Worm (Caenorhabditis elegans) whole organism, dauer: ENCODE data around the gene nep-12.

Source experiments
- unc-62 ChIP-seq: sonication (generic microtip); optimal IDR thresholded peaks from 2 replicates; lab custom pipeline; 2017; ENCODE audit warnings: missing biosample characterization, missing genetic modification reagents, missing genetic modification characterization

The nep-12 gene

ce11 chrII:4791272-4791671 is 6.9 kb upstream of the nep-12 start, which contains the start of gene F26G1.1:
Gene F26G1.1, plus strand, starts transcription at chrII:4791618.
- TF ChIP-seq unc-62 (GFP tag; lab: Kevin White, UChicago) = no peak

ce11 chrII:4790687-4791086 is 6.4 kb upstream of the nep-12 start:
- no peak for TF ChIP-seq unc-62 (GFP tag; lab: Kevin White, UChicago)

ce11 chrII:4789835-4790343 is 5.6 kb upstream of the nep-12 start, which contains the start of gene F26G1.15:
Gene F26G1.15, plus strand, starts transcription at chrII:4790293.
- TF ChIP-seq unc-62 (GFP tag; lab: Kevin White, UChicago) = no peak

- TF ChIP-seq unc-62 (GFP tag; lab: Kevin White, UChicago) = no peak
These were observed 1.8 kb upstream of the nep-12 start, which contains the start of gene msp-3 for ce11 chrII:4786181-4786580. Gene msp-3, minus strand, starts transcription at chrII:4786281.

- no peak for TF ChIP-seq unc-62 (GFP tag; lab: Kevin White, UChicago)
These were observed 4.6 kb downstream of the nep-12 start for ce11 chrII:4779753-4780152.

- no peak for TF ChIP-seq unc-62 (GFP tag; lab: Kevin White, UChicago)
These were observed 7.4 kb downstream of the nep-12 start, which contains the start of gene F26G1.11 for ce11 chrII:4776933-4777332. Gene F26G1.11, plus strand, starts transcription at chrII:4777137.

- TF ChIP-seq unc-62 (GFP tag; lab: Kevin White, UChicago) = no peak
These were observed 8.5 kb downstream of the nep-12 start for ce11 chrII:4775802-4776201.

ce11 chrII:4773891-4774432 is 10.4 kb downstream of the nep-12 start, which contains the start of the genes F26G1.9 and F26G1.10:
Gene F26G1.9, minus strand, starts transcription at chrII:4773991.
Gene F26G1.10, plus strand, starts transcription at chrII:4774382.
- TF ChIP-seq unc-62 (GFP tag; lab: Kevin White, UChicago) = no peak

ce11 chrII:4772441-4772840 is 11.9 kb downstream of the nep-12 start:
- no peak for TF ChIP-seq unc-62 (GFP tag; lab: Kevin White, UChicago)

- no peak for TF ChIP-seq unc-62 (GFP tag; lab: Kevin White, UChicago)
These were observed 13.1 kb downstream of the nep-12 start, which contains the start of gene F26G1.5 for ce11 chrII:4771282-4771681. Gene F26G1.5, minus strand, starts transcription at chrII:4771382.

ce11 chrII:4769886-4770285 is 14.4 kb downstream of the nep-12 start:
- TF ChIP-seq unc-62 (GFP tag; lab: Kevin White, UChicago) = no peak

- no peak for TF ChIP-seq unc-62 (GFP tag; lab: Kevin White, UChicago)
These were observed 15.2 kb downstream of the nep-12 start for ce11 chrII:4769096-4769495.

- TF ChIP-seq unc-62 (GFP tag; lab: Kevin White, UChicago) = no peak
These were observed 16.7 kb downstream of the nep-12 start for ce11 chrII:4767612-4768011.

- no peak for TF ChIP-seq unc-62 (GFP tag; lab: Kevin White, UChicago)
These were observed 18.1 kb downstream of the nep-12 start, which contains the start of gene ttm-2 for ce11 chrII:4766284-4766683. Gene ttm-2, minus strand, starts transcription at chrII:4766384.

- no peak for TF ChIP-seq unc-62 (GFP tag; lab: Kevin White, UChicago)
These were observed 21.6 kb downstream of the nep-12 start, which contains the start of gene F26G1.2 for ce11 chrII:4762574-4763285. Gene F26G1.2, plus strand, starts transcription at chrII:4763081.

- no peak for TF ChIP-seq unc-62 (GFP tag; lab: Kevin White, UChicago)
These were observed 23.3 kb downstream of the nep-12 start for ce11 chrII:4761020-4761419.
